Fruit fly (Drosophila melanogaster): ENCODE measurements around the gene CG32073.
"Not testable (repeated sequence)": the region's sequence is repeated elsewhere in the genome, so short reads cannot be mapped to it uniquely, and the experiment has no call there.

CG32073 gene

dm6 chr3L:11107432-11107831 lies at the start of gene CG32073:
CG32073 (minus strand) TSS chr3L:11107582.
- TF ChIP-seq CTCF (optimal IDR thresholded peaks at IDR 0.05) (no peak), CG8478 (optimal IDR thresholded peaks at IDR 0.05) (no peak)

DNA sequence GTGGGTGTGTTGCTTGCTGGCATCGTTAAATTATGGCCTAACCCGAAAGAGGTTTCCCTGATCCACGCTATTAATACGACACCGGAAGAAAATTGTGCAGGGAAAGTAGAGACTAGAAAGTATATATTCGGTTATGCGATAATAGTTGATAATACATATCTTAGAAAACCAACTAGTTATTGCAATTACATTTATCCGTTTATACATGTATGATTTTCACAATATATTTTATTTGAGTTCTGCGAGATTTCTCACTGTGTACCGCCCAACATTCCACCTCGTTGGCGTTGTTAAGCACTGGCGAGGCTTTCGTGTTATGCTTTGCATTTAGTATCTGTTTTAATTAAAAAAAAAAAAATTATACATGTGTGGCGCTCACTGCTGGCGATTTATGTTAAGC lies 48.0 kb upstream of the CG32073 start:
- no peak for TF ChIP-seq CG8478 (optimal IDR thresholded peaks at IDR 0.05)
- no peak for TF ChIP-seq CTCF (optimal IDR thresholded peaks at IDR 0.05)

DNA sequence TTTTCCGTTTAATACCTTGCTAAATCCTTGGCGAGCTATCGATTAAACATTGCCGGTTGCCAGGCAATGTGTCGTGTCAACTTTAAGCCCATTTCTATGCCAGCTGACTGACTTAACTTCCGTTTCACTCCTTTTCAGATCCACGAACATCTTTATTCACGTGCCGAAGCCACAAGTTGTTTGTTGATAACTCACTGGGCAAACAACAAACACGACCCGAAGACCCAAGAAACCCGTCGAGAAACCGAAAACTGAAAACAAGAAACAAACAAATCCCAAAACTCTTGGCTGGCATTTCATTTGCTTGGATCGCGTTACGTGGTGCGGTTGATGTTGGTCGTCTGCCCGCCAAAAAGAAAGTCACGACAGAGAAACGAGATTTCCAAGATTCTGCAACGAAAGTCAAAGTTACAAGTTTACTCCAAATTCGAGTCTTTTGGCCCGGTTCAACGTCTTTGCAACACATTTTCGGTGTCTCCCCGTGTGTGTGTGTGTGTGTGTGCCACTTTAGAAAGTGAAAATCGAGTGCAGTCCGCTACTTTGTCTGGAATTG lies 43.4 kb upstream of the CG32073 start, which contains the start of gene CG6216:
Gene CG6216 (minus strand): TSS at position 51 of the 553 bp plus-strand sequence.
- no peak for TF ChIP-seq CG8478 (optimal IDR thresholded peaks at IDR 0.05)
- no peak for TF ChIP-seq CTCF (optimal IDR thresholded peaks at IDR 0.05)

- TF ChIP-seq CTCF (optimal IDR thresholded peaks at IDR 0.05), result no peak
- no peak for TF ChIP-seq CG8478 (optimal IDR thresholded peaks at IDR 0.05)
These were observed 41.3 kb upstream of the CG32073 start for dm6 chr3L:11148478-11149251.

- no peak for TF ChIP-seq CTCF (optimal IDR thresholded peaks at IDR 0.05)
- no peak for TF ChIP-seq CG8478 (optimal IDR thresholded peaks at IDR 0.05)
These were observed 40.3 kb upstream of the CG32073 start for dm6 chr3L:11147675-11148074.

DNA sequence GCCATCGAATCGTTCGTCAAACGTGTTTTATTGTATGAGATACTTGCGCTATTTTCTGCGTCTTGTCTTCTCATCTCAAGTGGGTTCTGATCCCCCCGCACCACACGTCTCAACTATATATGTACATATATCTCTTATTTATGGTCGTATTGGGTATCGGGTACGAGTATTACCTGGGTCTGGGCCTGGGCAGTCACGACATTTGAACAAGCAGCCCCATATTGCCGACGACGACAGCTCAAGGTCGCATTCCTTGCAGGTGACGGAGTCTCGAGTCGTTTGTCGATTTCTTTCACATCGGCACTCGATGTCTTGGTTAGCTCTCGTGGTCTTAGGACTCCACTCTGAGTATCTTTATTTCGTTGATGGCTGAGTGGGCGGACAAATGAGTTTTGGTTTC lies 37.7 kb upstream of the CG32073 start:
- no peak for TF ChIP-seq CG8478 (optimal IDR thresholded peaks at IDR 0.05)
- TF ChIP-seq CTCF (optimal IDR thresholded peaks at IDR 0.05), result no peak

DNA sequence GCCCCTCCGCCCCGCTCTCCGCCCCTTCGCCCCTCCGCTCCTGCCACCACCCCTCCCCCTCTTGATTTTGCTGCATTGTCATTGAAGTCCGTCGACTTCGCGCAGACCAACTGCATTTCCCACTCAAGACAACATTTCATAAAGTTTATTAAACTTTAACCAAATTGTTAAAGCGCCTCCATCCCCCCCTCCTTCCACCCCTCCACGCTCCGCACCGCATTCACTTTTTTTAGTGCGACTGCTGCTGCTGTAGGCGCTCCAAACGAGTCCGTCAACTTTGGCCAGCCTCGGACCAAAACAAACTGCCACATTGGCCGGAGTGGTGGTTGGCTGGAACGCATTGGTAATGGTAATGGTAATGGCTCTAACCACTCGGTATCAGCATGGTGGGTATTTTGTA lies 31.5 kb upstream of the CG32073 start:
- TF ChIP-seq CTCF (optimal IDR thresholded peaks at IDR 0.05) (no peak), CG8478 (optimal IDR thresholded peaks at IDR 0.05) (no peak)

DNA sequence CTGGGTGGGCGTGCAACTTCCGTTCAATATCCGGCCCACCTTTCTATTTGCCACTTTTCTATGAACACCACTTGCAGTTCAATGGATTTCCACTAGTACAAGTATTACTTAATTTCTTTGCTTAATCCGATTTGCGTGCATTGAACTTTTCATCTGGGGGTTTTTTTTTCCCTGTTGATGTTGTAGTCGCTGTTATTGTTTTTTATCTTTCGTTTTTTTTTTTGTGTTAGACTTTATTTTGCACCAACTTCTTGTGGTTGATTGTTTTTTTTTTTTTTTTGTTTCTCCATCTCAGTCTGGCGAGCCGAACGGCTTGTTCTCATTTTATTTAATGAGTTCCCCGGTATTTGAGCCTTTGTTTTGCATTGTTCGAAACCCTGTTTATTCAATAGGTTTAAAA lies 29.0 kb upstream of the CG32073 start:
- TF ChIP-seq CTCF (optimal IDR thresholded peaks at IDR 0.05) (no peak), CG8478 (optimal IDR thresholded peaks at IDR 0.05) (no peak)

DNA sequence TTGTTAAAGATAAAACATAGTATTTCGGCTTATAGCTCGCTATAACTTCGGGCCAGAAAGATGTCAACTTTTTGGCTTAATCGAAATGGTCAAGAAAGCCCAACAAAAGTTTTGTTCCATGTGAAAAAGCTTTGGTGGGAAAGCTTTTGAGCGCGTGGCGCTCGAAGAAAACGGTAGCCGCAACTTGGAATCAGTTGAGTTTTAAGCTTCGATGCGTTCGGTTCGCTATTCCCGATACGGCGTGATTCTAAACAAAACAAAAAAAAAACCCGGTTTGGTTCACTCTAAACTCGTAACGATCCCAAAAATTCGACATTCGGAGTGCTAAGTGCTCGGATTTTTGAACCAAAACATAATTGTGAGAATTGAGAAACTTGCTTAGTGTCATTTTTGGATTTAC lies 28.5 kb upstream of the CG32073 start, which contains the start of gene IRSp53:
Gene IRSp53 (plus strand): TSS at position 204 of the 400 bp plus-strand sequence.
- no peak for TF ChIP-seq CTCF (optimal IDR thresholded peaks at IDR 0.05)
- TF ChIP-seq CG8478 (optimal IDR thresholded peaks at IDR 0.05), result no peak

- TF ChIP-seq CG8478, CTCF (optimal IDR thresholded peaks at IDR 0.05): not testable (repeated sequence)
These were observed 27.5 kb upstream of the CG32073 start, which contains the start of gene CG14143 for dm6 chr3L:11134886-11135285. CG14143 (plus strand) TSS chr3L:11134987.

dm6 chr3L:11132055-11132454 lies 24.7 kb upstream of the CG32073 start, which contains the start of gene CG32074:
CG32074 (minus strand) TSS chr3L:11132322.
- not testable (repeated sequence) for TF ChIP-seq CTCF, CG8478 (optimal IDR thresholded peaks at IDR 0.05)

- no peak for TF ChIP-seq CG8478 (optimal IDR thresholded peaks at IDR 0.05)
- TF ChIP-seq CTCF (optimal IDR thresholded peaks at IDR 0.05), result no peak
These were observed 23.2 kb upstream of the CG32073 start, which contains the start of gene nol for dm6 chr3L:11130535-11130934. nol (plus strand) TSS chr3L:11130835.

dm6 chr3L:11125636-11126532 lies 18.5 kb upstream of the CG32073 start:
- TF ChIP-seq CTCF (optimal IDR thresholded peaks at IDR 0.05) (no peak), CG8478 (optimal IDR thresholded peaks at IDR 0.05) (no peak)

DNA sequence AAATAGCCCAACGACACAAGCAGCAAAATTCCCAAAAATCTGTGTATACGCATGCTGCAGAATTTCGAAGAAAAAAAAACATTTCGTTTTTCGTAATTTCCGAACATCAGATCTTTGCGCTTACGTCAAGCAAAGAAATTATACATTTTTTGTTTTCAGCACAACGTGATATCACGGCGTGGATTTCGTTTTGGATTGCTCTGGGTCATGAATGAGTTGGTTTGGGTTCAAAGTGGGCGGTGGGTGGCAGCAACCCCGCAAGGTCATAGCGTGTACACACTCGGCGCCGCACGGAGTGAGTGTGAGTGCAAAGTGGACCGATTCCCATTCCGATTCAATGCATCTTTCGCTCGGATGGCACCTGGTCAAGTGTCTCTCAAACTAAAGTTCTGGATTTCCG lies 17.5 kb upstream of the CG32073 start:
- TF ChIP-seq CTCF (optimal IDR thresholded peaks at IDR 0.05) (no peak), CG8478 (optimal IDR thresholded peaks at IDR 0.05) (no peak)

dm6 chr3L:11124439-11124838 lies 17.1 kb upstream of the CG32073 start:
- no peak for TF ChIP-seq CTCF (optimal IDR thresholded peaks at IDR 0.05)
- TF ChIP-seq CG8478 (optimal IDR thresholded peaks at IDR 0.05), result no peak
